Fruit fly (Drosophila melanogaster) whole organism, embryonic: ENCODE data around the gene Taf8.

Experiments used
- CG18619 ChIP-seq: fragments of 200-800 bp; sonication (Bioruptor generic); optimal IDR thresholded peaks from 3 replicates; lab custom pipeline; 2017; ENCODE audit warnings: missing biosample characterization, mild to moderate bottlenecking, missing genetic modification characterization
- CG6854 ChIP-seq: fragments of 200-800 bp; sonication (Bioruptor generic); optimal IDR thresholded peaks from 3 replicates; lab custom pipeline; 2017; ENCODE audit warnings: missing biosample characterization, mild to moderate bottlenecking, missing genetic modification characterization
- CTCF ChIP-seq: fragments of 200-800 bp; sonication (Bioruptor generic); optimal IDR thresholded peaks from 2 replicates; lab custom pipeline; 2017; ENCODE audit warnings: missing biosample characterization, mild to moderate bottlenecking, missing genetic modification characterization, moderate library complexity
- Hr78 ChIP-seq, 2 experiments: fragments of 200-800 bp in 1 of 2; fragments of >200 bp in 1 of 2; sonication (Bioruptor generic) in 1 of 2; optimal IDR thresholded peaks; 2 replicates each; lab custom pipeline; 2017 to 2019; ENCODE audit warnings: missing biosample characterization in 2 of 2, missing genetic modification characterization in 2 of 2, mild to moderate bottlenecking in 1 of 2, moderate library complexity in 1 of 2
- Sry-δ ChIP-seq: fragments of 200-800 bp; sonication (Bioruptor generic); optimal IDR thresholded peaks from 2 replicates; lab custom pipeline; 2016; ENCODE audit warnings: missing biosample characterization, missing genetic modification characterization
- Xbp1 ChIP-seq: fragments of 200-800 bp; sonication (Bioruptor generic); optimal IDR thresholded peaks from 3 replicates; lab custom pipeline; 2016; ENCODE audit warnings: missing biosample characterization, mild to moderate bottlenecking, missing genetic modification characterization
- ash1 ChIP-seq: fragments of 200-800 bp; sonication (Bioruptor generic); optimal IDR thresholded peaks from 2 replicates; lab custom pipeline; 2018; ENCODE audit warnings: missing biosample characterization, mild to moderate bottlenecking, missing genetic modification characterization
- br ChIP-seq: fragments of >200 bp; optimal IDR thresholded peaks from 2 replicates; lab custom pipeline; 2017
- seq ChIP-seq: fragments of 200-800 bp; sonication (Bioruptor generic); IDR thresholded peaks from 2 replicates; pipeline ENCODE4 v1.3.6; 2022; ENCODE audit warnings: missing biosample characterization, missing genetic modification characterization
- tll ChIP-seq, 2 experiments: fragments of 200-800 bp in 1 of 2; fragments of >200 bp in 1 of 2; sonication (Bioruptor generic) in 1 of 2; optimal IDR thresholded peaks; 2 replicates each; lab custom pipeline; 2017 to 2019; ENCODE audit warnings: missing biosample characterization in 2 of 2, missing genetic modification characterization in 2 of 2, mild to moderate bottlenecking in 1 of 2, moderate library complexity in 1 of 2
- tx ChIP-seq: fragments of 200-800 bp; sonication (Bioruptor generic); optimal IDR thresholded peaks from 2 replicates; lab custom pipeline; 2016; ENCODE audit warnings: missing biosample characterization, missing genetic modification characterization
- z ChIP-seq: fragments of 200-800 bp; sonication (Bioruptor generic); IDR thresholded peaks from 3 replicates; pipeline ENCODE4 v1.3.6; 2022; ENCODE audit warnings: missing biosample characterization, missing genetic modification characterization

- TF ChIP-seq CTCF (no peak), z (GFP tag; lab: Robert Waterston, UW) (no peak), Hr78 (GFP tag; optimal IDR thresholded peaks at IDR 0.05; lab: Kevin White, UChicago) (no peak), br (lab: Kevin White, UChicago) (no peak), ash1 (GFP tag; lab: Kevin White, UChicago) (no peak), CG18619 (no peak), seq (GFP tag; lab: Robert Waterston, UW) (no peak), tll (GFP tag; optimal IDR thresholded peaks at IDR 0.05; lab: Kevin White, UChicago) (no peak), tx (GFP tag; lab: Kevin White, UChicago) (no peak), Xbp1 (GFP tag; lab: Kevin White, UChicago) (no peak), Sry-δ (GFP tag; lab: Kevin White, UChicago) (peak; percentile 40), CG6854 (GFP tag; lab: Kevin White, UChicago) (no peak)
Observed at dm6 chrX:18138297-18138696, 36.5 kb downstream of the Taf8 start, which contains the start of gene CG43229.
